Worm (Caenorhabditis elegans) whole organism, L4/young adult: ENCODE data around the gene F09F7.6.

Experiments
- W03F9.2 ChIP-seq: fragments of 150-350 bp; optimal IDR thresholded peaks from 2 replicates; lab custom pipeline; 2014; ENCODE audit warnings: missing biosample characterization, missing genetic modification characterization
- dao-5 ChIP-seq: sonication (generic microtip); optimal IDR thresholded peaks from 2 replicates; lab custom pipeline; 2016; ENCODE audit warnings: missing genotype, missing genetic modification characterization, moderate library complexity, missing compliant biosample characterization
- him-1 ChIP-seq: sonication (generic microtip); optimal IDR thresholded peaks from 2 replicates; lab custom pipeline; 2016; ENCODE audit warnings: missing genotype, missing genetic modification reagents, missing genetic modification characterization, missing compliant biosample characterization

The F09F7.6 gene

ce11 chrIII:5552072-5552667 is at the start of gene F09F7.6:
Gene F09F7.6 (minus strand): TSS chrIII:5552135.
- TF ChIP-seq him-1 (tag; lab: Kevin White, UChicago) (no peak), W03F9.2 (tag; lab: Kevin White, UChicago) (peak; percentile 25), dao-5 (tag; lab: Kevin White, UChicago) (no peak)

- TF ChIP-seq dao-5 (tag; lab: Kevin White, UChicago) (no peak), W03F9.2 (tag; lab: Kevin White, UChicago) (no peak)
These were observed 48.0 kb upstream of the F09F7.6 start, which contains the start of gene wdr-37 for ce11 chrIII:5599958-5600357. Gene wdr-37 (minus strand): TSS chrIII:5600058.

ce11 chrIII:5595445-5595844 is 43.5 kb upstream of the F09F7.6 start, which contains the start of gene ced-6:
Gene ced-6 (plus strand): TSS chrIII:5595771.
- no peak for TF ChIP-seq W03F9.2 (tag; lab: Kevin White, UChicago)

ce11 chrIII:5594350-5594749 is 42.4 kb upstream of the F09F7.6 start:
- no peak for TF ChIP-seq him-1 (tag; lab: Kevin White, UChicago)
- no peak for TF ChIP-seq W03F9.2 (tag; lab: Kevin White, UChicago)
- TF ChIP-seq dao-5 (tag; lab: Kevin White, UChicago), result no peak

ce11 chrIII:5591668-5592149 is 39.8 kb upstream of the F09F7.6 start, which contains the start of the genes ddx-15 and ucr-1:
Gene ddx-15 (minus strand): TSS chrIII:5591718.
Gene ucr-1 (plus strand): TSS chrIII:5592135.
- TF ChIP-seq W03F9.2 (tag; lab: Kevin White, UChicago), result peak; percentile 66
- no peak for TF ChIP-seq him-1 (tag; lab: Kevin White, UChicago)

ce11 chrIII:5588746-5589145 is 36.8 kb upstream of the F09F7.6 start:
- TF ChIP-seq W03F9.2 (tag; lab: Kevin White, UChicago), result no peak
- TF ChIP-seq dao-5 (tag; lab: Kevin White, UChicago), result no peak
- no peak for TF ChIP-seq him-1 (tag; lab: Kevin White, UChicago)

ce11 chrIII:5586925-5587324 is 35.0 kb upstream of the F09F7.6 start, which contains the start of gene F56D2.2:
Gene F56D2.2 (plus strand): TSS chrIII:5587263.
- TF ChIP-seq him-1 (tag; lab: Kevin White, UChicago), result no peak
- TF ChIP-seq dao-5 (tag; lab: Kevin White, UChicago), result no peak
- no peak for TF ChIP-seq W03F9.2 (tag; lab: Kevin White, UChicago)

ce11 chrIII:5585711-5586110 is 33.8 kb upstream of the F09F7.6 start:
- TF ChIP-seq W03F9.2 (tag; lab: Kevin White, UChicago), result no peak

ce11 chrIII:5584647-5585046 is 32.7 kb upstream of the F09F7.6 start, which contains the start of gene F56D2.3:
Gene F56D2.3 (plus strand): TSS chrIII:5584947.
- TF ChIP-seq him-1 (tag; lab: Kevin White, UChicago) (no peak), dao-5 (tag; lab: Kevin White, UChicago) (no peak), W03F9.2 (tag; lab: Kevin White, UChicago) (no peak)

ce11 chrIII:5582766-5583165 is 30.8 kb upstream of the F09F7.6 start, which contains the start of the genes F56D2.8 and uev-2:
Gene F56D2.8 (minus strand): TSS chrIII:5582866.
Gene uev-2 (plus strand): TSS chrIII:5583125.
- TF ChIP-seq W03F9.2 (tag; lab: Kevin White, UChicago) (no peak), dao-5 (tag; lab: Kevin White, UChicago) (no peak), him-1 (tag; lab: Kevin White, UChicago) (no peak)

ce11 chrIII:5581049-5581448 is 29.1 kb upstream of the F09F7.6 start, which contains the start of gene F56D2.5:
Gene F56D2.5 (minus strand): TSS chrIII:5581419.
- no peak for TF ChIP-seq dao-5 (tag; lab: Kevin White, UChicago)
- no peak for TF ChIP-seq him-1 (tag; lab: Kevin White, UChicago)
- no peak for TF ChIP-seq W03F9.2 (tag; lab: Kevin White, UChicago)

- no peak for TF ChIP-seq dao-5 (tag; lab: Kevin White, UChicago)
- no peak for TF ChIP-seq him-1 (tag; lab: Kevin White, UChicago)
- no peak for TF ChIP-seq W03F9.2 (tag; lab: Kevin White, UChicago)
These were observed 21.8 kb upstream of the F09F7.6 start, which contains the start of gene molo-1 for ce11 chrIII:5573694-5574093. Gene molo-1 (plus strand): TSS chrIII:5573994.

ce11 chrIII:5572806-5573205 is 20.9 kb upstream of the F09F7.6 start:
- TF ChIP-seq dao-5 (tag; lab: Kevin White, UChicago), result no peak
- no peak for TF ChIP-seq him-1 (tag; lab: Kevin White, UChicago)
